Fruit fly (Drosophila melanogaster): ENCODE results near the gene CG6974.

Gene CG6974

DNA sequence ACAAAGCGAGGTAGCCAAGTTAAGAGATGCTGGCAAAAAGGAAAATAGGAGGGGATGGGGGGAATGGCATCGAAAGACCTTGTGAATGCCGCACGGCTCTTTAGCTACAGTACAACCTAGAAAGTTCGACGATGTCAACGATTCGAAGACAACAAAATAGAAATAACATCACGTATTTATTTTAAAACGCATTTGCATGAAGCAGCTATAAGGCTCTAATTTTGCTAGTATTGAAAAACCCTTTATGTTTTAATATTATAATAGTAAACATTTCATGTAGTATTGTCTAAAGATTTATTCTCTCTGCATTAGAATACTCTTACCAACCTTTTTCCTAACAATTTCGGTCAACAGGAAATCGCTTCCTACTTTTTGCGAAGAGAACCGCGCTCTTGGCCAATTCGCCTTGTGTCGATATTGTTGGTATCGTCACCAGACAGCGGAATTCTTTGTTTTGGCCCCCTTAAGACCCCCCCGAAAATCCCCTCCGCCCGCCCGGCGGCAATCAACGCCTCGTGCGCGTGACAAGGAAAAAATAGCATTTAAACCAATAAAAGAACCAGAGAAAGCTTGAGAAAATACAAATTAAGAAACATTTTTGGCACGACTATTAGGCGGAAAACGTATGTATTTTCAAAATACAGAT, 5.5 kb upstream of the CG6974 start:
- TF ChIP-seq psq (optimal IDR thresholded peaks at IDR 0.05), result no peak
- TF ChIP-seq pan (optimal IDR thresholded peaks at IDR 0.05), result no peak
- no peak for TF ChIP-seq Dll (optimal IDR thresholded peaks at IDR 0.05)
- no peak for TF ChIP-seq EcR (GFP tag; optimal IDR thresholded peaks at IDR 0.05)
- no peak for TF ChIP-seq usp (GFP tag; optimal IDR thresholded peaks at IDR 0.05)
- no peak for TF ChIP-seq CG8478 (optimal IDR thresholded peaks at IDR 0.05)

DNA sequence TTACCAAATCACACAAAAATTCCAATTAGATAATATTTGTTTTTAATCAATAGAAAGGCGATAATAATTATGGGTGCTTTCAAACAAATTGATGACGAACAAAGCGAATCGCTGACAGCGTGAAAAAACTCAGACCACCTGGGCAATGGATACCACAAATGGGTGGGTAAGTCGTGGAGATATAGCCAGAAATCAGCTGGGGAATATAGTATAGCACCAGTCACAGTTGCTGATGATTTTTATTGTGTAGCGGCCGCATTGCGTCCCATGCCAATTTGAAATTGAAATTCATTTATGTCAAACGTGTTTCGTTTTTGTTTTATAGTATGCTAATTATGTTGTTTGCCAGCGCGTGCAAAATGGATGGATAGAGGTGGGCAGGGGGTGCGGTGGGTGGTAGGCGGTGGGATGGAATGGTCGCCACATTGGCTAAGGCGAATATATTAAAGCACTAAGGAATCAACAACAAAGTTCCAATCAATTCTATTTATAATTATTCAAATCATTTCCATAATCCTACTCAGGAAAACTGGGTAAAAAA, 4.7 kb upstream of the CG6974 start:
- TF ChIP-seq EcR (GFP tag; optimal IDR thresholded peaks at IDR 0.05) (no peak), usp (GFP tag; optimal IDR thresholded peaks at IDR 0.05) (no peak), Dll (optimal IDR thresholded peaks at IDR 0.05) (no peak)

DNA sequence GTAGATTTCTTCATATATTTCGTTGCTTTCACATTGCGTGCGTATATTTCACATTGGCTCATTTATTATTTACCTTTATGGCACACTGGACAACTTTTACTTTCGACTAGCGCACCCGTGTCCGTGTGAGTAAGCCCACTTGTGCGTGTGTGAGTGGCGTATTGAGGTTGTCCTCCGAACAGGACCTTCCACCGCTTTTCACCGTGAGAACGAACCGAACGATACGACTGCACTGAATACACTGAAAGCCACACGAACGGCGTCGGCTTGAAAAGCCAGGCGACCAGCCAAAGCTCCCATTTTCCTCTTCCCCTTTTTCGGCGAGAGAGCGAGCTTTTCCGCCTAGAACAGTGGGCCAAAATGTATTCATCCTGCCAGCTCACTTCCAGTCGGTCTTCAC, 2.1 kb downstream of the CG6974 start, which contains the start of gene dpr9:
Gene dpr9, minus strand, starts transcription at position 244 of the 400 bp plus-strand sequence.
- no peak for TF ChIP-seq pan (optimal IDR thresholded peaks at IDR 0.05)
- no peak for TF ChIP-seq Dll (optimal IDR thresholded peaks at IDR 0.05)
- no peak for TF ChIP-seq usp (GFP tag; optimal IDR thresholded peaks at IDR 0.05)
- no peak for TF ChIP-seq psq (optimal IDR thresholded peaks at IDR 0.05)
- no peak for TF ChIP-seq CG8478 (optimal IDR thresholded peaks at IDR 0.05)
- no peak for TF ChIP-seq EcR (GFP tag; optimal IDR thresholded peaks at IDR 0.05)

DNA sequence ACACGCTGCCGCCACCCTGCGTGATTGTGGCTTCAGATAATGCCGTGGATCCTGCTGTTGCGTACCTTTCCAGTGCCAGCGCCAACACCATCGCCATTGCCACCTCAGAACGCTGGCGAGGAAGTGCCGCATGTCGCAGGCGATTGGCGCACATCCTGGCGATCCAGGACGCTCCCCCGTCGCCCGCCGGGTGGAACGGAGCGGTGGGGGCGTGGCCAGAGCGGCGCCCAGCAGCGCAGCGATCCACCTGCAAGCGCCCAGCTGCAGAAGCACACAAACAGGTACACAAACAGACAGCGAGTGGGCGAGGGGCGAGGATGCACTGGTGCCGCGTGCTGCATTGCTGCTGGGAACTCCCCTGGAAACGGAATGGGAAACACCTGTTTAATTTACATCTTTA, 21.9 kb downstream of the CG6974 start:
- no peak for TF ChIP-seq EcR (GFP tag; optimal IDR thresholded peaks at IDR 0.05)
- no peak for TF ChIP-seq pan (optimal IDR thresholded peaks at IDR 0.05)
- TF ChIP-seq usp (GFP tag; optimal IDR thresholded peaks at IDR 0.05), result no peak
- TF ChIP-seq CG8478 (optimal IDR thresholded peaks at IDR 0.05), result no peak
- TF ChIP-seq Dll (optimal IDR thresholded peaks at IDR 0.05), result no peak
- no peak for TF ChIP-seq psq (optimal IDR thresholded peaks at IDR 0.05)

DNA sequence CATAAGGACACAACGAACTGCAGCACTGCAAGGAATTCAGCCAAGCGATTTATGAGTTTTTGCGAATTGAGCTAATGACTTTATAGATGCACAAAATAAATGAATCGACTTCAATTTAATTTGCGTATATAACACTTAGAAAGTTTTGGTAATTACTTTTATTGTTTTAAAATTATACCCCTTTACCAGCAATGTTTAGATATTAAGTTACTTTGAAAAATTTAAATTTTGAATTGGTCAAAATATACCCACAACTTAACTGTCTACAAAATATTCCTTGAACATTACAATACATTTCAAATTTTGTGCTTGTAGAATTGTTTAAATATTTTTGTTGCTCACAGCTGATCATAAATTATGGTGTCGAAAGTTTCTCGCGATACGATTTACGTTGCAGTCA, 42.0 kb downstream of the CG6974 start, which contains the start of gene RpL10Aa:
Gene RpL10Aa, plus strand, starts transcription at position 301 of the 400 bp plus-strand sequence.
- TF ChIP-seq EcR (GFP tag; optimal IDR thresholded peaks at IDR 0.05), result no peak
- no peak for TF ChIP-seq Dll (optimal IDR thresholded peaks at IDR 0.05)
- TF ChIP-seq pan (optimal IDR thresholded peaks at IDR 0.05), result no peak
- no peak for TF ChIP-seq usp (GFP tag; optimal IDR thresholded peaks at IDR 0.05)
- TF ChIP-seq CG8478 (optimal IDR thresholded peaks at IDR 0.05), result no peak
- TF ChIP-seq psq (optimal IDR thresholded peaks at IDR 0.05), result no peak

DNA sequence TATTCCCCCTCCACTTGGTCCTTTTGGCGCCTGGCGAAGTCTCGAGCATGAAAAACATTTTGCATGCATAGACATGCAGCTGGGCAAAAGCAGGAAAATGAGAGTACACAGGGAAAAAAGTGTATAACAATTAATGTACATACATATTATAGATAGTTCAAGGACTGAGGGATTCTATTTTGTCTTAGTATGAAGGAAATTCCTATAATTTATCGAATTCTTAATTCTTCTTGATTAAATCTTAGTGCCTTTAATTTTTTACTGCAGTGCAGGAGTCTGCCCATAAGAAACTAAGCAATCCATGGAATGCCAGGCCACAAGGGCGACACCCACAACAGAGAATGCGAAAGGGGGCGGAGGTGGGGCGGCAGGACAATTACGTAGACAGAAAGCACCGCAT, 47.4 kb downstream of the CG6974 start:
- no peak for TF ChIP-seq CG8478 (optimal IDR thresholded peaks at IDR 0.05)
- TF ChIP-seq EcR (GFP tag; optimal IDR thresholded peaks at IDR 0.05), result no peak
- no peak for TF ChIP-seq Dll (optimal IDR thresholded peaks at IDR 0.05)
- no peak for TF ChIP-seq psq (optimal IDR thresholded peaks at IDR 0.05)
- no peak for TF ChIP-seq pan (optimal IDR thresholded peaks at IDR 0.05)
- TF ChIP-seq usp (GFP tag; optimal IDR thresholded peaks at IDR 0.05), result no peak

Data from whole organism.